Worm (Caenorhabditis elegans): ENCODE measurements around the gene F59B10.4.
A peak's percentile ranks its signal among the peaks of the same experiment; 100 is the strongest.

The F59B10.4 gene

DNA sequence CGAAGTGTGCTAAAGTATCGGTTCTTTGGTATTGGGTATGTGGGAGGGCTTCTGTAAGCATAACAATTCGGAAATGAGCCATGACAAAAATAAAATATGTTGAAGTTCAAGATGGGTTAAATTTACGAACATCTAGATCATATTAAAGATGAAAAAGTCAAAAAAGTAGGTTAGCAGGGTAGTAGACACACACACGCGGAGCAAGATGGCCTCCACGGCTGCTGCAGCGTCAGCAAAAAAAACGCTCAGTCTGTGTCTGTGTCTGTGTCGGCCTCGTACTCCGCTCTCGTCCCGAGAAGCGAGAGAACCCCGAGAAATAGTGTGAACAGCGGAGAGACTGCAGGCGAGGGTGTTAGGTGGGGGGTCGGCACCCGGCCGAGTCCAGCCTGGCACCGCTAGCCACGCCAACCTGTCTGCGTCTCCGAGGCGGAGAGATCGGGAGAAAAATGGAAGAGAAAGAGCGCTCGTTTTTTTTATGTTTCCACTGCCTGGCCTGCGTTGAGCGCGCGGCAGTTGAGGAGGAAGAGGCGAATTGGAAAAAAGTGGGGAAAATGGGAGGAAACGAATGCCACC lies 16.3 kb downstream of the F59B10.4 start, which contains the start of gene myrf-1 (continued):
- TF ChIP-seq F55B11.4 (tag; optimal IDR thresholded peaks at IDR 0.05; ENCODE audit: borderline replicate concordance, insufficient read depth) (no peak), somi-1 (GFP tag; optimal IDR thresholded peaks at IDR 0.05) (peak; percentile 75), ceh-27 (GFP tag; optimal IDR thresholded peaks at IDR 0.05) (peak; percentile 74), lin-54 (GFP tag; optimal IDR thresholded peaks at IDR 0.05) (peak; percentile 50), die-1 (tag; optimal IDR thresholded peaks at IDR 0.05) (peak; percentile 62), nhr-179 (tag; optimal IDR thresholded peaks at IDR 0.05) (no peak), F10E7.11 (tag; optimal IDR thresholded peaks at IDR 0.05) (no peak), tlf-1 (GFP tag; optimal IDR thresholded peaks at IDR 0.05) (no peak), F23B12.7 (tag; optimal IDR thresholded peaks at IDR 0.05; ENCODE audit: insufficient read depth) (peak; percentile 12), F49E8.2 (tag; optimal IDR thresholded peaks at IDR 0.05; ENCODE audit: insufficient read depth) (no peak), F33H1.4 (GFP tag; IDR thresholded peaks at IDR 0.05) (no peak), ekl-4 (GFP tag; IDR thresholded peaks at IDR 0.05) (peak; percentile 54; the same call in 1 of the 2 replicates), snpc-1.1 (tag; optimal IDR thresholded peaks at IDR 0.05; ENCODE audit: insufficient read depth) (no peak), ZK185.1 (tag; optimal IDR thresholded peaks at IDR 0.05; ENCODE audit: poor library complexity, severe bottlenecking) (peak; percentile 39), ztf-26 (tag; optimal IDR thresholded peaks at IDR 0.05) (peak; percentile 33), ets-4 (GFP tag; optimal IDR thresholded peaks at IDR 0.05) (peak; percentile 64), snpc-4 (GFP tag; optimal IDR thresholded peaks at IDR 0.05) (no peak), snpc-4 (tag; optimal IDR thresholded peaks at IDR 0.05) (peak in 1 of 4 experiments; percentile 35), chd-7 (tag; optimal IDR thresholded peaks at IDR 0.05) (peak; percentile 79), nhr-80 (tag; optimal IDR thresholded peaks at IDR 0.05) (peak; percentile 91), Y56A3A.18 (GFP tag; IDR thresholded peaks at IDR 0.05) (no peak), lir-1 (GFP tag; conservative IDR thresholded peaks at IDR 0.05) (no peak), aptf-3 (GFP tag; IDR thresholded peaks at IDR 0.05) (no peak), K12H6.12 (tag; optimal IDR thresholded peaks at IDR 0.05) (peak; percentile 88), cebp-1 (GFP tag; IDR thresholded peaks at IDR 0.05) (peak; percentile 25; the same call in 1 of the 2 replicates), cebp-1 (tag; optimal IDR thresholded peaks at IDR 0.05) (peak; percentile 84), snpc-1.3 (tag; optimal IDR thresholded peaks at IDR 0.05; ENCODE audit: insufficient read depth) (no peak), B0336.3 (GFP tag; IDR thresholded peaks at IDR 0.05) (no peak), madf-6 (GFP tag; IDR thresholded peaks at IDR 0.05) (peak; percentile 12; the same call in 1 of the 2 replicates), hlh-26 (GFP tag; conservative IDR thresholded peaks at IDR 0.05) (no peak), ceh-58 (GFP tag; IDR thresholded peaks at IDR 0.05) (no peak), hsf-1 (GFP tag; IDR thresholded peaks at IDR 0.05) (no peak), Y95B8A.8 (GFP tag; IDR thresholded peaks at IDR 0.05) (no peak), tbx-9 (tag; optimal IDR thresholded peaks at IDR 0.05; ENCODE audit: borderline replicate concordance) (no peak), ceh-79 (tag; optimal IDR thresholded peaks at IDR 0.05) (no peak), mxl-1 (tag; optimal IDR thresholded peaks at IDR 0.05) (no peak), ztf-28 (GFP tag; IDR thresholded peaks at IDR 0.05) (no peak), zfh-2 (GFP tag; conservative IDR thresholded peaks at IDR 0.05) (peak; percentile 100), unc-62 (GFP tag; optimal IDR thresholded peaks at IDR 0.05) (no peak), B0019.2 (GFP tag; conservative IDR thresholded peaks at IDR 0.05) (no peak), lsy-27 (tag; optimal IDR thresholded peaks at IDR 0.05; ENCODE audit: borderline replicate concordance, insufficient read depth) (no peak), sptf-2 (GFP tag; optimal IDR thresholded peaks at IDR 0.05) (peak; percentile 71), dox-1 (GFP tag; IDR thresholded peaks at IDR 0.05) (peak; percentile 90), efl-1 (GFP tag; optimal IDR thresholded peaks at IDR 0.05) (no peak), rcor-1 (GFP tag; IDR thresholded peaks at IDR 0.05) (0 out of 2 replicates have a peak, but pooled peaks have one; percentile 47), bed-2 (GFP tag; IDR thresholded peaks at IDR 0.05) (0 out of 2 replicates have a peak, but pooled peaks have one; percentile 9), let-607 (tag; optimal IDR thresholded peaks at IDR 0.05) (peak; percentile 57 to 65)
